Worm (Caenorhabditis elegans): ENCODE measurements around the gene nspb-2.

DNA sequence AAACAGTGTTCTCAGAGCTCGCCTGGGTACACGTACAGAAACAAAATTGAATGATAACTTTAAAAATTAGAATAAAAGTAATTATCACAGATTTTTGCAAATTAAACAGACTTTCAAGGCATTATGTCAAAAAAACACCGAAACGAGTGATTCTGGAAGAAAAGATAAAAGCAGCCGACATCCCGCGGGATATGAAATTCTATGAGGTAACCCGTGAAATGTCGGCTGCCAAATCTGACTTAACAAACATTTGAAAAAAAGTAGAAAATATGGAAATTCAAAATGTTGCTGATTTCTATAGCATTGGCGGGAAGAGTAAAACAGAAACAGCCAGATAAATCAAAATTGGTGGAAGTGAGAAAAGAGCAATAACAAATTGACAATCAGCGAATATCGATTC, 25.9 kb upstream of the nspb-2 start:
- TF ChIP-seq tab-1 (GFP tag; IDR thresholded peaks at IDR 0.05) (no peak), med-1 (GFP tag; optimal IDR thresholded peaks at IDR 0.05; ENCODE audit: insufficient read depth) (no peak), ref-1 (GFP tag; conservative IDR thresholded peaks at IDR 0.05) (no peak), flt-1 (GFP tag; IDR thresholded peaks at IDR 0.05) (no peak), klf-2 (GFP tag; conservative IDR thresholded peaks at IDR 0.05) (no peak), ztf-29 (GFP tag; IDR thresholded peaks at IDR 0.05) (no peak), cog-1 (tag; optimal IDR thresholded peaks at IDR 0.05) (no peak), ztf-23 (GFP tag; IDR thresholded peaks at IDR 0.05) (no peak), T22C8.4 (GFP tag; IDR thresholded peaks at IDR 0.05) (no peak)
